Worm (Caenorhabditis elegans): Measurements from ENCODE around the gene his-24.

Gene his-24

ce11 chrX:14500422-14501058, 10.6 kb downstream of the his-24 start (continued):
- TF ChIP-seq lin-54 (GFP tag; optimal IDR thresholded peaks at IDR 0.05) (no peak), tbp1 (GFP tag; optimal IDR thresholded peaks at IDR 0.05) (peak; percentile 46), sea-2 (GFP tag; IDR thresholded peaks at IDR 0.05) (no peak), lin-40 (tag; optimal IDR thresholded peaks at IDR 0.05) (peak; percentile 69), nhr-120 (GFP tag; IDR thresholded peaks at IDR 0.05) (no peak), tbx-9 (tag; optimal IDR thresholded peaks at IDR 0.05; ENCODE audit: borderline replicate concordance) (no peak), egrh-3 (GFP tag; IDR thresholded peaks at IDR 0.05) (no peak), ztf-26 (tag; optimal IDR thresholded peaks at IDR 0.05) (no peak), snpc-3.4 (tag; optimal IDR thresholded peaks at IDR 0.05) (no peak), dpff-1 (tag; optimal IDR thresholded peaks at IDR 0.05) (no peak), T07F8.4 (tag; optimal IDR thresholded peaks at IDR 0.05) (no peak), lsy-27 (tag; optimal IDR thresholded peaks at IDR 0.05; ENCODE audit: borderline replicate concordance, insufficient read depth) (no peak), K12H6.12 (tag; optimal IDR thresholded peaks at IDR 0.05) (no peak), Y67H2A.10 (GFP tag; conservative IDR thresholded peaks at IDR 0.05) (no peak), snpc-1.1 (tag; optimal IDR thresholded peaks at IDR 0.05; ENCODE audit: insufficient read depth) (no peak), egl-44 (GFP tag; IDR thresholded peaks at IDR 0.05) (no peak), rcor-1 (GFP tag; IDR thresholded peaks at IDR 0.05) (no peak), efl-1 (GFP tag; optimal IDR thresholded peaks at IDR 0.05) (no peak), B0336.3 (GFP tag; IDR thresholded peaks at IDR 0.05) (peak; percentile 51; the same call in 1 of the 2 replicates), C06A6.2 (GFP tag; conservative IDR thresholded peaks at IDR 0.05) (no peak), Y53F4B.3 (GFP tag; IDR thresholded peaks at IDR 0.05) (no peak), rec-8 (tag; optimal IDR thresholded peaks at IDR 0.05) (no peak), chd-7 (tag; optimal IDR thresholded peaks at IDR 0.05) (peak; percentile 69), lir-1 (GFP tag; conservative IDR thresholded peaks at IDR 0.05) (no peak), lsl-1 (GFP tag; optimal IDR thresholded peaks at IDR 0.05) (no peak), xnd-1 (tag; optimal IDR thresholded peaks at IDR 0.05) (no peak), aptf-3 (GFP tag; IDR thresholded peaks at IDR 0.05) (no peak), nhr-90 (tag; optimal IDR thresholded peaks at IDR 0.05) (peak; percentile 40), ztf-28 (GFP tag; IDR thresholded peaks at IDR 0.05) (no peak), egl-18 (GFP tag; IDR thresholded peaks at IDR 0.05) (no peak), F55B11.4 (tag; optimal IDR thresholded peaks at IDR 0.05; ENCODE audit: borderline replicate concordance, insufficient read depth) (no peak), hsf-1 (GFP tag; IDR thresholded peaks at IDR 0.05) (no peak), mcd-1 (GFP tag; IDR thresholded peaks at IDR 0.05) (no peak), hmg-1.2 (GFP tag; IDR thresholded peaks at IDR 0.05) (no peak), sptf-2 (GFP tag; optimal IDR thresholded peaks at IDR 0.05) (no peak), F22D6.2 (tag; optimal IDR thresholded peaks at IDR 0.05) (peak; percentile 24), hlh-26 (GFP tag; conservative IDR thresholded peaks at IDR 0.05) (no peak), gei-17 (GFP tag; optimal IDR thresholded peaks at IDR 0.05) (peak; percentile 19), ceh-79 (tag; optimal IDR thresholded peaks at IDR 0.05) (no peak), atf-7 (tag; optimal IDR thresholded peaks at IDR 0.05) (peak; percentile 92), unc-130 (GFP tag; optimal IDR thresholded peaks at IDR 0.05) (no peak), F57C9.4 (tag; optimal IDR thresholded peaks at IDR 0.05) (no peak), lin-26 (GFP tag; IDR thresholded peaks at IDR 0.05) (no peak), dpl-1 (GFP tag; optimal IDR thresholded peaks at IDR 0.05) (no peak), let-607 (tag; optimal IDR thresholded peaks at IDR 0.05) (peak in 1 of 2 experiments; percentile 88), unc-62 (GFP tag; optimal IDR thresholded peaks at IDR 0.05) (no peak), nhr-80 (tag; optimal IDR thresholded peaks at IDR 0.05) (peak; percentile 97), ets-4 (GFP tag; optimal IDR thresholded peaks at IDR 0.05) (no peak)
